Fruit fly (Drosophila melanogaster) whole organism, wandering third instar larva: ENCODE measurements around the gene SCAR.

Experiments used
- CG9705 ChIP-seq: fragments of 200-800 bp; sonication (Bioruptor generic); optimal IDR thresholded peaks from 2 replicates; lab custom pipeline; 2018; ENCODE audit warnings: missing biosample characterization, mild to moderate bottlenecking, missing genetic modification characterization
- GATAd ChIP-seq: sonication (Bioruptor generic); optimal IDR thresholded peaks from 2 replicates; lab custom pipeline; 2016; ENCODE audit warnings: missing biosample characterization, missing genetic modification characterization
- Hr78 ChIP-seq: fragments of >200 bp; optimal IDR thresholded peaks from 2 replicates; lab custom pipeline; 2017; ENCODE audit warnings: missing biosample characterization, missing genetic modification characterization
- Myc ChIP-seq: fragments of >200 bp; optimal IDR thresholded peaks from 2 replicates; lab custom pipeline; 2017
- Vsx2 ChIP-seq: fragments of 200-300, 225-300 bp; sonication (Bioruptor generic); optimal IDR thresholded peaks from 2 replicates; lab custom pipeline; 2018; ENCODE audit warnings: missing biosample characterization, missing genetic modification characterization; ENCODE audit not compliant: partially characterized antibody
- foxo ChIP-seq, 2 experiments: fragments of 200-800 bp; sonication (Bioruptor generic); optimal IDR thresholded peaks; 2 replicates in 1 of 2; 3 replicates in 1 of 2; lab custom pipeline; 2016 to 2017; ENCODE audit warnings: missing biosample characterization in 2 of 2, missing genetic modification characterization in 2 of 2
- fru ChIP-seq: fragments of 200-800 bp; sonication (Bioruptor generic); optimal IDR thresholded peaks from 3 replicates; lab custom pipeline; 2016; ENCODE audit warnings: missing biosample characterization, mild to moderate bottlenecking, missing genetic modification characterization
- h ChIP-seq: fragments of 200-800 bp; sonication (Bioruptor generic); optimal IDR thresholded peaks from 3 replicates; lab custom pipeline; 2016; ENCODE audit warnings: missing biosample characterization, mild to moderate bottlenecking, missing genetic modification characterization
- psq ChIP-seq: fragments of 200-800 bp; sonication (Bioruptor generic); optimal IDR thresholded peaks from 3 replicates; lab custom pipeline; 2017; ENCODE audit warnings: missing biosample characterization, mild to moderate bottlenecking, missing genetic modification characterization, moderate library complexity
- sage ChIP-seq: fragments of 200-800 bp; sonication (Bioruptor generic); optimal IDR thresholded peaks from 2 replicates; lab custom pipeline; 2016; ENCODE audit warnings: missing biosample characterization, mild to moderate bottlenecking, missing genetic modification characterization
- usp ChIP-seq: fragments of >200 bp; optimal IDR thresholded peaks from 2 replicates; lab custom pipeline; 2017; ENCODE audit warnings: missing biosample characterization, missing genetic modification characterization
- woc ChIP-seq: sonication (Bioruptor generic); optimal IDR thresholded peaks from 2 replicates; lab custom pipeline; 2016; ENCODE audit warnings: missing biosample characterization, mild to moderate bottlenecking, missing genetic modification characterization

DNA sequence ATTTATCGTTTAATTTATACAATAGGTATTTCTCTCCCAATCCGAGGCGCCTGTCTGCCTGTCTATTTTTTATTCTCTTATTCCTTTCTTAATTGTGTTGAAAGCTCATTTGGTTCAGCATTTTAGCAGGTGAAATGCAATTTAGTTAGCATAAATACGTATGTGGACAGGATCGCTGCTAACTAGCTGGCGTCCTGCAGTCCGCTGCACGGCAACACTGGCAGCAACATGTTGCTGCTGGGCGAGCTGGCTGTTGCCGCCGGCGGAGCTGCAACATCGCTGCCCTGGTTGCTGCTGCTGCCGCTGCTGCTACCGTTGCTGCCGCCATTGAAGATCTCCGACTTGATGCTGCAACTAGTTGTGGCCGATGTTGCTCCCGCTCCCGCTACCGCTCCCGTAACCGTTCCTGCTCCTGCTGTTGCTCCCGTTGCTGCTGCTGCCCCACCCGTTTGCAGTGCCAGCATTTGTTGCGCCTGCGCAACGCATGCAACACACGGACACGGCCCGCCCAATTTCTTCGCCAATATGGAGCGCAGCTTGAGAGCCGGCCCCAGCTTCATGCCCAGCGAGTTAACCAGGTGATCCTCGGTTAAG, 37.5 kb downstream of the SCAR start:
- TF ChIP-seq sage (GFP tag; lab: Kevin White, UChicago) (no peak), woc (GFP tag; lab: Kevin White, UChicago) (no peak), psq (GFP tag; lab: Kevin White, UChicago) (no peak), foxo (GFP tag; optimal IDR thresholded peaks at IDR 0.05; lab: Kevin White, UChicago) (no peak), h (GFP tag; lab: Kevin White, UChicago) (no peak), fru (GFP tag; lab: Kevin White, UChicago) (no peak), Hr78 (GFP tag; lab: Kevin White, UChicago) (no peak), Myc (lab: Kevin White, UChicago) (no peak), GATAd (GFP tag; lab: Kevin White, UChicago) (no peak), Vsx2 (GFP tag; lab: Kevin White, UChicago) (no peak), usp (GFP tag; lab: Kevin White, UChicago) (no peak), CG9705 (no peak)
